Worm (Caenorhabditis elegans) whole organism, midembryonic: ENCODE data around the gene T28A8.6.

Experiments
- T22C8.4 ChIP-seq: fragments of 200-800 bp; sonication (Bioruptor generic); IDR thresholded peaks from 2 replicates; pipeline ENCODE4 v1.3.6; 2022; ENCODE audit warnings: missing genetic modification characterization, missing compliant biosample characterization
- cog-1 ChIP-seq: sonication (generic microtip); optimal IDR thresholded peaks from 2 replicates; lab custom pipeline; 2016; ENCODE audit warnings: missing genetic modification characterization, missing compliant biosample characterization
- flt-1 ChIP-seq: fragments of 200-800 bp; sonication (Bioruptor generic); IDR thresholded peaks from 2 replicates; pipeline ENCODE4 v1.3.6; 2022; ENCODE audit warnings: missing genetic modification characterization, missing compliant biosample characterization
- klf-2 ChIP-seq: fragments of 200-800 bp; sonication (Bioruptor generic); conservative IDR thresholded peaks from 2 replicates; pipeline ENCODE4 v1.3.6; 2022; ENCODE audit warnings: missing genetic modification reagents, missing genetic modification characterization, missing compliant biosample characterization
- med-1 ChIP-seq: sonication (generic microtip); optimal IDR thresholded peaks from 2 replicates; lab custom pipeline; 2017; ENCODE audit warnings: missing genetic modification characterization, mild to moderate bottlenecking, missing compliant biosample characterization, antibody characterized with exemption, missing genetic modification reagents; ENCODE audit not compliant: insufficient read depth
- ref-1 ChIP-seq: fragments of 200-800 bp; sonication (Bioruptor generic); conservative IDR thresholded peaks from 2 replicates; pipeline ENCODE4 v1.3.6; 2022; ENCODE audit warnings: missing genetic modification reagents, missing genetic modification characterization, missing compliant biosample characterization
- tab-1 ChIP-seq: fragments of 200-800 bp; sonication (Bioruptor generic); IDR thresholded peaks from 2 replicates; pipeline ENCODE4 v1.3.6; 2022; ENCODE audit warnings: missing genetic modification characterization, missing compliant biosample characterization
- ztf-23 ChIP-seq: fragments of 200-800 bp; sonication (Bioruptor generic); IDR thresholded peaks from 2 replicates; pipeline ENCODE4 v1.3.6; 2022; ENCODE audit warnings: missing genetic modification reagents, missing genetic modification characterization, missing compliant biosample characterization
- ztf-29 ChIP-seq: fragments of 200-800 bp; sonication (Bioruptor generic); IDR thresholded peaks from 2 replicates; pipeline ENCODE4 v1.3.6; 2022; ENCODE audit warnings: missing genetic modification reagents, missing genetic modification characterization, missing compliant biosample characterization

- TF ChIP-seq tab-1 (GFP tag; lab: Robert Waterston, UW) = no peak
- TF ChIP-seq flt-1 (GFP tag; lab: Robert Waterston, UW) = no peak
- no peak for TF ChIP-seq cog-1
- no peak for TF ChIP-seq ref-1 (GFP tag; lab: Robert Waterston, UW)
- TF ChIP-seq klf-2 (GFP tag; lab: Robert Waterston, UW) = no peak
- TF ChIP-seq med-1 (GFP tag; lab: Kevin White, UChicago) = no peak
- TF ChIP-seq ztf-29 (GFP tag; lab: Robert Waterston, UW) = no peak
- TF ChIP-seq T22C8.4 = no peak
- TF ChIP-seq ztf-23 (GFP tag; lab: Robert Waterston, UW) = no peak
Measured at ce11 chrIII:13464493-13465362, 34.3 kb upstream of the T28A8.6 start, which contains the start of gene kel-3.
